Worm (Caenorhabditis elegans) whole organism, early embryonic: ENCODE data around the gene T03G6.7.
A peak's percentile ranks its signal among the peaks of the same experiment; 100 is the strongest.

Source experiments
- B0310.2 ChIP-seq: sonication (generic microtip); optimal IDR thresholded peaks from 2 replicates; lab custom pipeline; 2016; ENCODE audit warnings: mild to moderate bottlenecking, missing genetic modification characterization, missing compliant biosample characterization
- F13C5.2 ChIP-seq: sonication (generic microtip); optimal IDR thresholded peaks from 2 replicates; lab custom pipeline; 2017; ENCODE audit warnings: mild to moderate bottlenecking, missing genetic modification characterization, inconsistent platforms, missing compliant biosample characterization
- aly-1 ChIP-seq: sonication (generic microtip); optimal IDR thresholded peaks from 2 replicates; lab custom pipeline; 2016; ENCODE audit warnings: missing genetic modification characterization, missing compliant biosample characterization
- ama-1 ChIP-seq: fragments of 150-350 bp; optimal IDR thresholded peaks from 2 replicates; lab custom pipeline; 2014
- ceh-13 ChIP-seq: fragments of 200-800 bp; sonication (Bioruptor generic); optimal IDR thresholded peaks from 2 replicates; lab custom pipeline; 2018; ENCODE audit warnings: mild to moderate bottlenecking, missing genetic modification characterization, missing compliant biosample characterization
- ceh-36 ChIP-seq: sonication (generic microtip); optimal IDR thresholded peaks from 2 replicates; lab custom pipeline; 2016; ENCODE audit warnings: missing genetic modification characterization, inconsistent platforms, missing compliant biosample characterization
- ets-7 ChIP-seq: sonication (generic microtip); optimal IDR thresholded peaks from 2 replicates; lab custom pipeline; 2016; ENCODE audit warnings: missing genotype, missing genetic modification characterization, missing compliant biosample characterization
- flt-1 ChIP-seq: fragments of 200-800 bp; sonication (Bioruptor generic); IDR thresholded peaks from 2 replicates; pipeline ENCODE4 v1.3.6; 2022; ENCODE audit warnings: missing genetic modification characterization, missing compliant biosample characterization
- hmbx-1 ChIP-seq: sonication (generic microtip); optimal IDR thresholded peaks from 2 replicates; lab custom pipeline; 2016; ENCODE audit warnings: mild to moderate bottlenecking, missing genetic modification characterization, missing compliant biosample characterization
- hmg-4 ChIP-seq: fragments of 200-800 bp; sonication (Bioruptor generic); optimal IDR thresholded peaks from 2 replicates; lab custom pipeline; 2018; ENCODE audit warnings: mild to moderate bottlenecking, missing genetic modification characterization, missing compliant biosample characterization
- hnd-1 ChIP-seq: sonication (generic microtip); optimal IDR thresholded peaks from 2 replicates; lab custom pipeline; 2016; ENCODE audit warnings: missing genetic modification characterization, missing compliant biosample characterization
- pes-1 ChIP-seq: fragments of 200-800 bp; sonication (Bioruptor generic); IDR thresholded peaks from 2 replicates; pipeline ENCODE4 v1.3.6; 2022; ENCODE audit warnings: missing genetic modification reagents, missing genetic modification characterization, missing compliant biosample characterization
- sea-1 ChIP-seq: fragments of 200-800 bp; sonication (Bioruptor generic); conservative IDR thresholded peaks from 2 replicates; pipeline ENCODE4 v1.3.6; 2022; ENCODE audit warnings: missing genetic modification characterization, missing compliant biosample characterization
- tbx-11 ChIP-seq: fragments of 200-800 bp; sonication (Bioruptor generic); IDR thresholded peaks from 2 replicates; pipeline ENCODE4 v1.3.6; 2022; ENCODE audit warnings: missing genetic modification characterization, missing compliant biosample characterization
- tbx-37 ChIP-seq: fragments of 200-800 bp; sonication (Bioruptor generic); conservative IDR thresholded peaks from 2 replicates; pipeline ENCODE4 v1.3.6; 2022; ENCODE audit warnings: missing genetic modification reagents, missing genetic modification characterization, missing compliant biosample characterization
- tra-4 ChIP-seq: sonication (generic microtip); optimal IDR thresholded peaks from 2 replicates; lab custom pipeline; 2017; ENCODE audit warnings: missing genetic modification characterization, missing compliant biosample characterization

The T03G6.7 gene

ce11 chrX:2559399-2559798 lies 34.4 kb upstream of the T03G6.7 start:
- TF ChIP-seq F13C5.2 (tag; lab: Kevin White, UChicago): peak; percentile 4
- no peak for TF ChIP-seq ama-1 (lab: Kevin White, UChicago)

DNA sequence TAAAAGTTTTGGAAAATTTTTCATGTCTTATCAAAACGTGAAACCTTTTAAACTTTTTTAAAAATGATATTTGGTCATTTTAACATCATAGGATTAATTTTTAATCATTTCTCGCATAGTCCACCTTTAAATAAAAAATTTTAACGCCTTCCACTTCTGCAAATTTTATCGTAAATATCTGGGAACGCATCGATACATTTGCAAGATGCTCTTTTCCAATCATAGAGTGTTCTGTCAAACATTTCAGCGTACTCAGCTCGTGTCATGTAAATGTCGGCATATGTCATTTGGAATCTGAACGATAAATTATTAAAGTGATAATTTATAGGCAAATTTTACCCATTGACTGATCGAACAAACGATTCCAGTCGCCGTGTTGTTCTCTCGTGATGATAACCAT lies 33.9 kb upstream of the T03G6.7 start, which contains the start of gene F52H2.5:
Gene F52H2.5 (minus strand): TSS at position 101 of the 400 bp plus-strand sequence.
- no peak for TF ChIP-seq tbx-37
- no peak for TF ChIP-seq flt-1 (GFP tag; lab: Robert Waterston, UW)
- TF ChIP-seq hmg-4: no peak
- no peak for TF ChIP-seq pes-1 (GFP tag; lab: Robert Waterston, UW)
- TF ChIP-seq B0310.2 (tag; lab: Kevin White, UChicago): no peak
- no peak for TF ChIP-seq F13C5.2 (tag; lab: Kevin White, UChicago)
- no peak for TF ChIP-seq tbx-11 (GFP tag; lab: Robert Waterston, UW)
- TF ChIP-seq ceh-36: no peak
- TF ChIP-seq ama-1 (lab: Kevin White, UChicago): no peak
- no peak for TF ChIP-seq tra-4 (tag; lab: Kevin White, UChicago)
- TF ChIP-seq sea-1 (GFP tag; lab: Robert Waterston, UW): no peak
- no peak for TF ChIP-seq hmbx-1 (tag; lab: Kevin White, UChicago)
- no peak for TF ChIP-seq ets-7 (tag; lab: Kevin White, UChicago)

- TF ChIP-seq hmbx-1 (tag; lab: Kevin White, UChicago) (no peak), F13C5.2 (tag; lab: Kevin White, UChicago) (no peak), ama-1 (lab: Kevin White, UChicago) (no peak), hmg-4 (no peak), B0310.2 (tag; lab: Kevin White, UChicago) (no peak), flt-1 (GFP tag; lab: Robert Waterston, UW) (no peak), ceh-13 (no peak), sea-1 (GFP tag; lab: Robert Waterston, UW) (no peak), aly-1 (no peak), tbx-37 (no peak), tra-4 (tag; lab: Kevin White, UChicago) (no peak), ceh-36 (no peak), hnd-1 (no peak), tbx-11 (GFP tag; lab: Robert Waterston, UW) (no peak)
These were observed 29.8 kb upstream of the T03G6.7 start, which contains the start of gene dhcr-24 for ce11 chrX:2564047-2564446. Gene dhcr-24 (minus strand): TSS chrX:2564147.

ce11 chrX:2565308-2565773 lies 28.5 kb upstream of the T03G6.7 start, which contains the start of gene F52H2.15:
Gene F52H2.15 (plus strand): TSS chrX:2565358.
- no peak for TF ChIP-seq ceh-36
- no peak for TF ChIP-seq pes-1 (GFP tag; lab: Robert Waterston, UW)
- TF ChIP-seq hnd-1: no peak
- TF ChIP-seq aly-1: no peak
- no peak for TF ChIP-seq hmbx-1 (tag; lab: Kevin White, UChicago)
- TF ChIP-seq hmg-4: no peak
- TF ChIP-seq tbx-11 (GFP tag; lab: Robert Waterston, UW): no peak
- no peak for TF ChIP-seq tbx-37
- no peak for TF ChIP-seq ama-1 (lab: Kevin White, UChicago)
- no peak for TF ChIP-seq flt-1 (GFP tag; lab: Robert Waterston, UW)
- TF ChIP-seq ceh-13: no peak

DNA sequence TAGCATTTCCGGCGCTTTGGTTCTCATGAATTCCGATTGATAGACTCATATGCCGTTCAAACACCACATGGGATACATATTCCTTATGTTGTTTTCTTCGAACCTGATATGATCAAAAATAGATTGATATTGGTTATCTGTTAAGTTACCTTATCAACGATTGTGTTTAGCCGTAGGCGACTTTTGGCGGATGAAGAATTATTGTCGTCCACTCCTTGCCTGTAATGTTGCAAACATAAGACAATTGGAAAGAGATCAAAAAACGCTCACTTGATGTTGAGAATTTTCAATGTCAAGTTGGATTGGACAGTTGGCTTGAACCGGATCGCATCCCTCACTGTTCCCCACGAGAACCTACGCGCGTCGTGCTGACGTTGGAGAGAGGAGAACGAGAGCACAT lies 26.1 kb upstream of the T03G6.7 start:
- TF ChIP-seq hnd-1: no peak
- no peak for TF ChIP-seq aly-1
- no peak for TF ChIP-seq hmg-4
- no peak for TF ChIP-seq ama-1 (lab: Kevin White, UChicago)
- no peak for TF ChIP-seq flt-1 (GFP tag; lab: Robert Waterston, UW)
- TF ChIP-seq tra-4 (tag; lab: Kevin White, UChicago): no peak
- no peak for TF ChIP-seq tbx-37
- TF ChIP-seq B0310.2 (tag; lab: Kevin White, UChicago): no peak
- no peak for TF ChIP-seq ceh-36
- TF ChIP-seq sea-1 (GFP tag; lab: Robert Waterston, UW): no peak
- TF ChIP-seq ets-7 (tag; lab: Kevin White, UChicago): no peak
- TF ChIP-seq pes-1 (GFP tag; lab: Robert Waterston, UW): no peak
- TF ChIP-seq ceh-13: no peak
- no peak for TF ChIP-seq tbx-11 (GFP tag; lab: Robert Waterston, UW)
- TF ChIP-seq hmbx-1 (tag; lab: Kevin White, UChicago): no peak
- TF ChIP-seq F13C5.2 (tag; lab: Kevin White, UChicago): no peak

DNA sequence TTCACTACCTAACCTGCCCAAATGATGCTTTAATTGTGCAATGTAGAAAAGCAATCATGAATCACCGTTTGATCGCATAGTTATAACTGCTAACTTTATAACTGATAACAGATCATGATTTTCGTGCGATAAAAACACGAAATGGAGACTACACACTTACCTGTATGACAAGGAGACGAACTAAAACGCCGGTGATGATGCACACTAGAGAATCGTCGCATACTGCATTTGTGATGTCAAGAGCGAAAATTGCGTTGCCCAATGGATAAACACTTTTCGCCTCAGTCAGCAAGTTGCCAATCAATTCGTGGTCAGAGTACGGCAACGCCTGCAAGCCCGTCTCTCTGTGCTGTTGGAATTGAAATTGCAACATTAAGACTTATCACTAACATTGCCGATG lies 24.8 kb upstream of the T03G6.7 start:
- TF ChIP-seq ama-1 (lab: Kevin White, UChicago) (no peak), hnd-1 (no peak), sea-1 (GFP tag; lab: Robert Waterston, UW) (no peak), ets-7 (tag; lab: Kevin White, UChicago) (no peak), pes-1 (GFP tag; lab: Robert Waterston, UW) (no peak), flt-1 (GFP tag; lab: Robert Waterston, UW) (no peak)

DNA sequence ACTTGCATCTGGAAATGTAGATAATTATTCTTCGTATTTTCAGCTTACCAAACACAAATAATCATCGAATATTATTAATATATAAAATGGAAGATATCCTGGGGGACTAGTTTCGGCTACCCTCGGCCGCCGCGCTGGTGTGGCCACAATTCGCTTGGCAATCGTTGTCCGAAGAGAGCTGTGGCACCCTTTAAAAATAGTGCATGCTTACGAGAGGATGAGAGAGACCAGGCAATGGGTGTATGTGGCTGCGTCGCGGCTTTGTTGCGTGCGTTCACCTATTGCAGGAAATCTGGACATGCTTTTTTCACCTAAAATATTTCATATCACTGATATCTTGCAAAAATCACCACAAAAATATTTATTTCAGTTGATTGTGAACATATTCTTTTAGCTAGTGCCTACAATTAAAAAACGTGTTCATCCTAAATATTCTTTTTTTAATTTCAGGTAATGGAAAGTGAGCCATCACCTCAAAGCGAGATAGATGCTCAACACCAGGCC lies 21.1 kb upstream of the T03G6.7 start, which contains the start of the genes ccd-5 and F52H2.1:
Gene ccd-5 (minus strand): TSS at position 8 of the 504 bp plus-strand sequence.
Gene F52H2.1 (plus strand): TSS at position 454 of the 504 bp plus-strand sequence.
- TF ChIP-seq flt-1 (GFP tag; lab: Robert Waterston, UW) (no peak), aly-1 (no peak), hmg-4 (peak; percentile 53), ceh-36 (no peak), F13C5.2 (tag; lab: Kevin White, UChicago) (peak; percentile 66), hnd-1 (no peak), hmbx-1 (tag; lab: Kevin White, UChicago) (no peak)

ce11 chrX:2577442-2577841 lies 16.4 kb upstream of the T03G6.7 start, which contains the start of gene ttr-42:
Gene ttr-42 (plus strand): TSS chrX:2577742.
- TF ChIP-seq pes-1 (GFP tag; lab: Robert Waterston, UW): no peak
- no peak for TF ChIP-seq F13C5.2 (tag; lab: Kevin White, UChicago)
- no peak for TF ChIP-seq sea-1 (GFP tag; lab: Robert Waterston, UW)
- no peak for TF ChIP-seq ama-1 (lab: Kevin White, UChicago)
- no peak for TF ChIP-seq tbx-11 (GFP tag; lab: Robert Waterston, UW)
- no peak for TF ChIP-seq hmbx-1 (tag; lab: Kevin White, UChicago)
- no peak for TF ChIP-seq ceh-36
